Worm (Caenorhabditis elegans): ENCODE measurements around the gene noca-2.

Gene noca-2

ce11 chrX:11710229-11710628 lies 43.3 kb downstream of the noca-2 start, which contains the start of gene C44C10.11:
Gene C44C10.11, minus strand, starts transcription at chrX:11710343.
- peak; percentile 77 for TF ChIP-seq hlh-30 (tag; optimal IDR thresholded peaks at IDR 0.05; ENCODE audit: insufficient read depth)
- 0 out of 2 replicates have a peak, but pooled peaks have one; percentile 22 for TF ChIP-seq hmg-1.1 (GFP tag; IDR thresholded peaks at IDR 0.05)
- peak in 1 of 2 experiments; percentile 60 for TF ChIP-seq unc-62 (GFP tag; optimal IDR thresholded peaks at IDR 0.05 in 1 of 2)
- no peak for TF ChIP-seq unc-62 (tag; optimal IDR thresholded peaks at IDR 0.05)
- peak in 1 of 2 experiments; percentile 87 for TF ChIP-seq mdl-1 (tag; optimal IDR thresholded peaks at IDR 0.05)
- no peak for TF ChIP-seq lim-7 (GFP tag; IDR thresholded peaks at IDR 0.05)
- no peak for TF ChIP-seq zfp-2 (tag; optimal IDR thresholded peaks at IDR 0.05)
- TF ChIP-seq ztf-11 (tag; optimal IDR thresholded peaks at IDR 0.05) = no peak
- no peak for TF ChIP-seq ceh-62 (tag; optimal IDR thresholded peaks at IDR 0.05)
- no peak for TF ChIP-seq madf-5 (GFP tag; IDR thresholded peaks at IDR 0.05)
- TF ChIP-seq hif-1 (tag; optimal IDR thresholded peaks at IDR 0.05) = no peak
- TF ChIP-seq zag-1 (tag; optimal IDR thresholded peaks at IDR 0.05) = no peak
- peak; percentile 87 for TF ChIP-seq nhr-28 (tag; optimal IDR thresholded peaks at IDR 0.05)
- TF ChIP-seq ceh-32 (tag; optimal IDR thresholded peaks at IDR 0.05; ENCODE audit: poor library complexity) = no peak
- no peak for TF ChIP-seq T20F7.1 (GFP tag; optimal IDR thresholded peaks at IDR 0.05)
- no peak for TF ChIP-seq F26F4.8 (GFP tag; conservative IDR thresholded peaks at IDR 0.05)
- TF ChIP-seq ceh-44 (GFP tag; IDR thresholded peaks at IDR 0.05) = no peak
- no peak for TF ChIP-seq ctbp-1 (GFP tag; IDR thresholded peaks at IDR 0.05)
- TF ChIP-seq nhr-48 (tag; optimal IDR thresholded peaks at IDR 0.05) = peak; percentile 73
- TF ChIP-seq cey-2 (tag; optimal IDR thresholded peaks at IDR 0.05; ENCODE audit: borderline replicate concordance, insufficient read depth) = no peak
- 0 out of 2 replicates have a peak, but pooled peaks have one; percentile 46 for TF ChIP-seq nhr-41 (GFP tag; IDR thresholded peaks at IDR 0.05)
- TF ChIP-seq snpc-4 (tag; optimal IDR thresholded peaks at IDR 0.05) = no peak
- no peak for TF ChIP-seq dmd-9 (GFP tag; IDR thresholded peaks at IDR 0.05)
- TF ChIP-seq ama-1 (optimal IDR thresholded peaks at IDR 0.05) = no peak
- peak; percentile 75 for TF ChIP-seq dve-1 (tag; optimal IDR thresholded peaks at IDR 0.05; ENCODE audit: insufficient read depth)
- no peak for TF ChIP-seq ceh-28 (tag; optimal IDR thresholded peaks at IDR 0.05)
- peak; percentile 60; the same call in 1 of the 2 replicates for TF ChIP-seq tra-1 (GFP tag; IDR thresholded peaks at IDR 0.05)
- peak; percentile 81 for TF ChIP-seq hlh-11 (tag; optimal IDR thresholded peaks at IDR 0.05)
- TF ChIP-seq daf-16 (GFP tag; optimal IDR thresholded peaks at IDR 0.05) = no peak
- TF ChIP-seq daf-16 (tag; optimal IDR thresholded peaks at IDR 0.05) = peak; percentile 46
- peak; percentile 95 for TF ChIP-seq mxl-3 (GFP tag; optimal IDR thresholded peaks at IDR 0.05)
- peak; percentile 18 for TF ChIP-seq jun-1 (tag; optimal IDR thresholded peaks at IDR 0.05)
- TF ChIP-seq nhr-77 (tag; optimal IDR thresholded peaks at IDR 0.05) = peak; percentile 29
- no peak for TF ChIP-seq nhr-102 (tag; optimal IDR thresholded peaks at IDR 0.05)
- TF ChIP-seq nhr-10 (tag; optimal IDR thresholded peaks at IDR 0.05) = peak; percentile 8
- TF ChIP-seq dmd-6 (GFP tag; IDR thresholded peaks at IDR 0.05) = peak; percentile 96
- TF ChIP-seq pqm-1 (tag; optimal IDR thresholded peaks at IDR 0.05) = peak; percentile 69
- no peak for TF ChIP-seq F44E2.7 (GFP tag; IDR thresholded peaks at IDR 0.05)
- peak; percentile 89 for TF ChIP-seq aha-1 (tag)
- TF ChIP-seq unc-39 (tag; optimal IDR thresholded peaks at IDR 0.05) = no peak
- no peak for TF ChIP-seq pha-4 (GFP tag; IDR thresholded peaks at IDR 0.05)
- TF ChIP-seq pha-4 (tag; optimal IDR thresholded peaks at IDR 0.05) = no peak
- no peak for TF ChIP-seq dmd-8 (GFP tag; IDR thresholded peaks at IDR 0.05)

All from whole organism, L4 larva.